Worm (Caenorhabditis elegans): Measurements from ENCODE around the gene D1044.6.

DNA sequence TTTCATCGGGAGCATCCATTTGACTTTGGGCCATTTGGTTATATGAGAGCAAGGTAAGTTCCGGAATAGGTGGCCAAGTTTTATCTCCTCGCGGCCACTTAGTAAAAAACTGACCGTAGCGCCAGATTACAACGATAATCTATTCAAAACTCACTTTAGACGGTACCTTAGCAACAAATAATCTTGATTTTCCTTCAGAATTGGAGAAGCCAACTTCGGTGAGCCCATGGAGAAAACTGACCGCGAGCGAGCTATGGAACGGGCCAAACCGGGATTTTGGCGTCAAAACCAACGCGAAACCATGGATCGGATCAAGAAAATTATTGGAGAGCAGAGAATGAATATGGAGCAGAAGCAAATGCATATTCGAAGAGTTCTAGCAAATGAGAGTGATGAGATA lies 42.7 kb upstream of the D1044.6 start:
- no peak for TF ChIP-seq unc-62 (GFP tag; optimal IDR thresholded peaks at IDR 0.05)
- no peak for TF ChIP-seq ztf-11 (tag; optimal IDR thresholded peaks at IDR 0.05)
- no peak for TF ChIP-seq lin-13 (GFP tag; optimal IDR thresholded peaks at IDR 0.05)
- no peak for TF ChIP-seq lin-39 (tag; optimal IDR thresholded peaks at IDR 0.05)
- TF ChIP-seq fos-1 (tag; optimal IDR thresholded peaks at IDR 0.05): no peak
- TF ChIP-seq snpc-4 (tag; optimal IDR thresholded peaks at IDR 0.05): no peak
